Fruit fly (Drosophila melanogaster) whole organism, embryonic: ENCODE measurements around the gene gro.

Experiments used
- Blimp-1 ChIP-seq: fragments of 200-800 bp; sonication (Bioruptor generic); optimal IDR thresholded peaks from 3 replicates; lab custom pipeline; 2018; ENCODE audit warnings: missing biosample characterization, missing genetic modification characterization, mild to moderate bottlenecking, moderate library complexity, missing genetic modification reagents
- CG10321 ChIP-seq: fragments of 200-800 bp; sonication (Bioruptor generic); IDR thresholded peaks from 2 replicates; pipeline ENCODE4 v1.3.6; 2022; ENCODE audit warnings: missing biosample characterization, missing genetic modification characterization
- CG11695 ChIP-seq: fragments of 200-800 bp; sonication (Bioruptor generic); IDR thresholded peaks from 3 replicates; pipeline ENCODE4 v1.3.6; 2022; ENCODE audit warnings: missing biosample characterization, missing genetic modification characterization
- CG1233 ChIP-seq: fragments of 200-800 bp; sonication (Bioruptor generic); optimal IDR thresholded peaks from 4 replicates; lab custom pipeline; 2018; ENCODE audit warnings: missing biosample characterization, mild to moderate bottlenecking, missing genetic modification characterization
- CG13123 ChIP-seq: fragments of 200-800 bp; sonication (Bioruptor generic); optimal IDR thresholded peaks from 2 replicates; lab custom pipeline; 2016; ENCODE audit warnings: missing biosample characterization, missing genetic modification characterization
- CG15601 ChIP-seq: fragments of 200-800 bp; sonication (Bioruptor generic); optimal IDR thresholded peaks from 3 replicates; lab custom pipeline; 2019; ENCODE audit warnings: missing biosample characterization, mild to moderate bottlenecking, missing genetic modification characterization, moderate library complexity
- CG17361 ChIP-seq: fragments of 200-800 bp; sonication (Bioruptor generic); IDR thresholded peaks from 3 replicates; pipeline ENCODE4 v1.3.6; 2022; ENCODE audit warnings: missing biosample characterization, missing genetic modification characterization
- CG17385 ChIP-seq: fragments of 200-800 bp; sonication (Bioruptor generic); optimal IDR thresholded peaks from 3 replicates; lab custom pipeline; 2018; ENCODE audit warnings: missing biosample characterization, mild to moderate bottlenecking, missing genetic modification characterization
- CG17802 ChIP-seq: fragments of 200-800 bp; sonication (Bioruptor generic); optimal IDR thresholded peaks from 2 replicates; lab custom pipeline; 2018; ENCODE audit warnings: missing biosample characterization, mild to moderate bottlenecking, missing genetic modification characterization, moderate library complexity
- CG2875 ChIP-seq: fragments of 200-800 bp; sonication (Bioruptor generic); optimal IDR thresholded peaks from 2 replicates; lab custom pipeline; 2017; ENCODE audit warnings: missing biosample characterization, mild to moderate bottlenecking, missing genetic modification characterization, missing genetic modification reagents
- CG33557 ChIP-seq: fragments of 200-800 bp; sonication (Bioruptor generic); optimal IDR thresholded peaks from 2 replicates; lab custom pipeline; 2019; ENCODE audit warnings: missing biosample characterization, mild to moderate bottlenecking, missing genetic modification characterization, moderate library complexity
- CG3847 ChIP-seq: fragments of 200-800 bp; sonication (Bioruptor generic); IDR thresholded peaks from 2 replicates; pipeline ENCODE4 v1.3.6; 2022; ENCODE audit warnings: missing biosample characterization, missing genetic modification characterization
- CG4360 ChIP-seq: fragments of 200-800 bp; sonication (Bioruptor generic); IDR thresholded peaks from 2 replicates; pipeline ENCODE4 v1.3.6; 2022; ENCODE audit warnings: missing biosample characterization, missing genetic modification characterization
- CG4424 ChIP-seq: fragments of 200-800 bp; sonication (Bioruptor generic); optimal IDR thresholded peaks from 3 replicates; lab custom pipeline; 2016; ENCODE audit warnings: missing biosample characterization, missing genetic modification characterization
- CG5180 ChIP-seq: fragments of 200-800 bp; sonication (Bioruptor generic); optimal IDR thresholded peaks from 3 replicates; lab custom pipeline; 2017; ENCODE audit warnings: missing biosample characterization, missing genetic modification characterization, mild to moderate bottlenecking, moderate library complexity, missing genetic modification reagents
- CG6272 ChIP-seq: fragments of 200-800 bp; sonication (Bioruptor generic); IDR thresholded peaks from 2 replicates; pipeline ENCODE4 v1.3.6; 2022; ENCODE audit warnings: missing biosample characterization, missing genetic modification characterization
- CG7839 ChIP-seq: fragments of 200-800 bp; sonication (Bioruptor generic); optimal IDR thresholded peaks from 3 replicates; lab custom pipeline; 2018; ENCODE audit warnings: missing biosample characterization, mild to moderate bottlenecking, missing genetic modification characterization, moderate library complexity
- CG9797 ChIP-seq: fragments of 200-800 bp; sonication (Bioruptor generic); optimal IDR thresholded peaks from 3 replicates; lab custom pipeline; 2018; ENCODE audit warnings: missing biosample characterization, mild to moderate bottlenecking, missing genetic modification characterization
- CoRest ChIP-seq: fragments of 200-800 bp; sonication (Bioruptor generic); optimal IDR thresholded peaks from 3 replicates; lab custom pipeline; 2018; ENCODE audit warnings: missing biosample characterization, mild to moderate bottlenecking, missing genetic modification characterization, moderate library complexity
- Dad ChIP-seq: fragments of 200-800 bp; sonication (Bioruptor generic); optimal IDR thresholded peaks from 3 replicates; lab custom pipeline; 2016; ENCODE audit warnings: missing biosample characterization, missing genetic modification characterization
- Eip74EF ChIP-seq, 2 experiments: fragments of 200-800 bp in 1 of 2; fragments of >200 bp in 1 of 2; sonication (Bioruptor generic) in 1 of 2; optimal IDR thresholded peaks; 2 replicates each; lab custom pipeline; 2017 to 2019; ENCODE audit warnings: missing biosample characterization in 2 of 2, missing genetic modification characterization in 2 of 2, mild to moderate bottlenecking in 1 of 2, moderate library complexity in 1 of 2
- Elba2 ChIP-seq: fragments of 200-800 bp; sonication (Bioruptor generic); optimal IDR thresholded peaks from 3 replicates; lab custom pipeline; 2016; ENCODE audit warnings: missing biosample characterization, missing genetic modification characterization
- HHEX ChIP-seq: fragments of 200-800 bp; sonication (Bioruptor generic); optimal IDR thresholded peaks from 3 replicates; lab custom pipeline; 2017; ENCODE audit warnings: missing biosample characterization, mild to moderate bottlenecking, missing genetic modification characterization, missing genetic modification reagents
- Hand ChIP-seq: fragments of 200-800 bp; sonication (Bioruptor generic); optimal IDR thresholded peaks from 2 replicates; lab custom pipeline; 2017; ENCODE audit warnings: mild to moderate bottlenecking, missing biosample characterization, missing genetic modification reagents, missing genetic modification characterization
- Max ChIP-seq: fragments of 200-800 bp; sonication (Bioruptor generic); optimal IDR thresholded peaks from 2 replicates; lab custom pipeline; 2016; ENCODE audit warnings: missing biosample characterization, mild to moderate bottlenecking, missing genetic modification characterization
- Mes4 ChIP-seq: fragments of 200-800 bp; sonication (Bioruptor generic); optimal IDR thresholded peaks from 2 replicates; lab custom pipeline; 2016; ENCODE audit warnings: missing biosample characterization, missing genetic modification characterization
- NC2β ChIP-seq: fragments of 200-800 bp; sonication (Bioruptor generic); optimal IDR thresholded peaks from 2 replicates; lab custom pipeline; 2016; ENCODE audit warnings: missing biosample characterization, missing genetic modification characterization
- NfI ChIP-seq: fragments of 200-800 bp; sonication (Bioruptor generic); optimal IDR thresholded peaks from 3 replicates; lab custom pipeline; 2018; ENCODE audit warnings: missing biosample characterization, mild to moderate bottlenecking, missing genetic modification characterization, moderate library complexity
- Oaz ChIP-seq: fragments of 200-800 bp; sonication (Bioruptor generic); IDR thresholded peaks from 2 replicates; pipeline ENCODE4 v1.3.6; 2022; ENCODE audit warnings: missing biosample characterization, missing genetic modification characterization
- Sox100B ChIP-seq: fragments of 200-800 bp; sonication (Bioruptor generic); optimal IDR thresholded peaks from 3 replicates; lab custom pipeline; 2018; ENCODE audit warnings: missing biosample characterization, mild to moderate bottlenecking, missing genetic modification characterization
- Tbp ChIP-seq: fragments of >200 bp; optimal IDR thresholded peaks from 2 replicates; lab custom pipeline; 2018; ENCODE audit warnings: missing biosample characterization, missing genetic modification characterization
- Xbp1 ChIP-seq: fragments of 200-800 bp; sonication (Bioruptor generic); optimal IDR thresholded peaks from 3 replicates; lab custom pipeline; 2016; ENCODE audit warnings: missing biosample characterization, mild to moderate bottlenecking, missing genetic modification characterization
- chn ChIP-seq: fragments of 200-800 bp; sonication (Bioruptor generic); optimal IDR thresholded peaks from 2 replicates; lab custom pipeline; 2016; ENCODE audit warnings: missing biosample characterization, missing genetic modification characterization
- dati ChIP-seq: fragments of 200-800 bp; sonication (Bioruptor generic); IDR thresholded peaks from 2 replicates; pipeline ENCODE4 v1.3.6; 2022; ENCODE audit warnings: missing biosample characterization, missing genetic modification characterization
- dimm ChIP-seq: fragments of 200-800 bp; sonication (Bioruptor generic); IDR thresholded peaks from 2 replicates; pipeline ENCODE4 v1.3.6; 2022; ENCODE audit warnings: missing biosample characterization, missing genetic modification characterization
- ftz-f1 ChIP-seq: fragments of 200-800 bp; sonication (Bioruptor generic); optimal IDR thresholded peaks from 2 replicates; lab custom pipeline; 2016; ENCODE audit warnings: missing biosample characterization, missing genetic modification characterization
- gcm2 ChIP-seq: fragments of 200-800 bp; sonication (Bioruptor generic); optimal IDR thresholded peaks from 2 replicates; lab custom pipeline; 2016; ENCODE audit warnings: missing biosample characterization, missing genetic modification characterization
- jigr1 ChIP-seq: fragments of 200-800 bp; sonication (Bioruptor generic); IDR thresholded peaks from 3 replicates; pipeline ENCODE4 v1.3.6; 2022; ENCODE audit warnings: missing biosample characterization, missing genetic modification characterization
- nerfin-1 ChIP-seq: fragments of 200-800 bp; sonication (Bioruptor generic); optimal IDR thresholded peaks from 3 replicates; lab custom pipeline; 2019; ENCODE audit warnings: missing biosample characterization, mild to moderate bottlenecking, missing genetic modification characterization, moderate library complexity
- pho ChIP-seq: fragments of 200-800 bp; sonication (Bioruptor generic); optimal IDR thresholded peaks from 2 replicates; lab custom pipeline; 2016; ENCODE audit warnings: missing biosample characterization, missing genetic modification characterization
- prd ChIP-seq, 3 experiments: fragments of >200 bp in 2 of 3; fragments of 200-800 bp in 1 of 3; sonication (Bioruptor generic) in 1 of 3; optimal IDR thresholded peaks in 2 of 3; IDR thresholded peaks in 1 of 3; 2 replicates in 2 of 3; 3 replicates in 1 of 3; pipeline versions ENCODE4 v1.3.6 to Lab custom; 2017 to 2022; ENCODE audit warnings: missing biosample characterization in 1 of 3, missing genetic modification characterization in 1 of 3
- psq ChIP-seq: fragments of 200-800 bp; sonication (Bioruptor generic); optimal IDR thresholded peaks from 2 replicates; lab custom pipeline; 2017; ENCODE audit warnings: missing biosample characterization, missing genetic modification characterization
- pzg ChIP-seq: fragments of 200-800 bp; sonication (Bioruptor generic); optimal IDR thresholded peaks from 3 replicates; lab custom pipeline; 2018; ENCODE audit warnings: missing biosample characterization, mild to moderate bottlenecking, missing genetic modification characterization, moderate library complexity
- ranshi ChIP-seq: fragments of 200-800 bp; sonication (Bioruptor generic); IDR thresholded peaks from 2 replicates; pipeline ENCODE4 v1.3.6; 2022; ENCODE audit warnings: missing biosample characterization, missing genetic modification characterization
- run ChIP-seq: fragments of 200-800 bp; sonication (Bioruptor generic); optimal IDR thresholded peaks from 3 replicates; lab custom pipeline; 2018; ENCODE audit warnings: missing biosample characterization, mild to moderate bottlenecking, missing genetic modification characterization
- sim ChIP-seq: fragments of 200-800 bp; sonication (Bioruptor generic); IDR thresholded peaks from 2 replicates; pipeline ENCODE4 v1.3.6; 2022; ENCODE audit warnings: missing biosample characterization, missing genetic modification characterization
- wdn ChIP-seq: fragments of 200-800 bp; sonication (Bioruptor generic); IDR thresholded peaks from 2 replicates; pipeline ENCODE4 v1.3.6; 2022; ENCODE audit warnings: missing biosample characterization, missing genetic modification characterization
- zen2 ChIP-seq: fragments of 200-800 bp; sonication (Bioruptor generic); IDR thresholded peaks from 3 replicates; pipeline ENCODE4 v1.3.6; 2022; ENCODE audit warnings: missing biosample characterization, missing genetic modification characterization; ENCODE audit not compliant: partially characterized antibody
- zfh1 ChIP-seq: fragments of 200-800 bp; sonication (Bioruptor generic); IDR thresholded peaks from 3 replicates; pipeline ENCODE4 v1.3.6; 2022; ENCODE audit warnings: missing biosample characterization, missing genetic modification characterization

Gene gro

dm6 chr3R:26052150-26052908, 10.8 kb downstream of the gro start, which contains the start of the genes Exo84 and Vps2 (continued):
- TF ChIP-seq Hand (GFP tag; lab: Kevin White, UChicago) (no peak), CG17361 (peak; percentile 90), Blimp-1 (GFP tag; lab: Kevin White, UChicago) (no peak), CG6272 (GFP tag; lab: Robert Waterston, UW) (0 out of 2 replicates have a peak, but pooled peaks have one; percentile 28), pzg (GFP tag; lab: Kevin White, UChicago) (peak; percentile 38), Max (GFP tag; lab: Kevin White, UChicago) (peak; percentile 49), ranshi (GFP tag; lab: Robert Waterston, UW) (0 out of 2 replicates have a peak, but pooled peaks have one; percentile 36), nerfin-1 (no peak), CoRest (tag; lab: Kevin White, UChicago) (peak; percentile 81), CG5180 (GFP tag; lab: Kevin White, UChicago) (no peak), chn (peak; percentile 4), Xbp1 (GFP tag; lab: Kevin White, UChicago) (peak; percentile 55), CG10321 (GFP tag; lab: Robert Waterston, UW) (no peak), CG15601 (tag; lab: Kevin White, UChicago) (no peak), HHEX (GFP tag; lab: Kevin White, UChicago) (no peak), CG17385 (GFP tag; lab: Kevin White, UChicago) (peak; percentile 89), ftz-f1 (GFP tag; lab: Kevin White, UChicago) (no peak), Eip74EF (GFP tag; optimal IDR thresholded peaks at IDR 0.05; lab: Kevin White, UChicago) (peak in 1 of 2 experiments; percentile 36), CG3847 (GFP tag; lab: Robert Waterston, UW) (peak; percentile 53; the same call in 1 of the 2 replicates), CG4360 (GFP tag; lab: Robert Waterston, UW) (no peak), CG9797 (GFP tag; lab: Kevin White, UChicago) (peak; percentile 4), dati (GFP tag; lab: Robert Waterston, UW) (no peak), Dad (GFP tag; lab: Kevin White, UChicago) (no peak), Oaz (GFP tag; lab: Robert Waterston, UW) (peak; percentile 22; the same call in 1 of the 2 replicates), pho (GFP tag; lab: Kevin White, UChicago) (peak; percentile 47), zfh1 (GFP tag; lab: Robert Waterston, UW) (no peak), NfI (GFP tag; lab: Kevin White, UChicago) (peak; percentile 36), CG2875 (GFP tag; lab: Kevin White, UChicago) (no peak), CG33557 (peak; percentile 20), CG13123 (GFP tag; lab: Kevin White, UChicago) (no peak), Sox100B (GFP tag; lab: Kevin White, UChicago) (no peak), Elba2 (no peak), gcm2 (GFP tag; lab: Kevin White, UChicago) (no peak), wdn (GFP tag; lab: Robert Waterston, UW) (peak; percentile 10; the same call in 1 of the 2 replicates), dimm (GFP tag; lab: Robert Waterston, UW) (no peak), run (no peak), sim (no peak), Mes4 (GFP tag; lab: Kevin White, UChicago) (no peak), NC2β (GFP tag; lab: Kevin White, UChicago) (no peak), CG7839 (tag; lab: Kevin White, UChicago) (no peak), CG1233 (GFP tag; lab: Kevin White, UChicago) (peak; percentile 40), CG4424 (GFP tag; lab: Kevin White, UChicago) (peak; percentile 42), Tbp (GFP tag; lab: Kevin White, UChicago) (no peak), zen2 (GFP tag; lab: Robert Waterston, UW) (no peak), CG11695 (GFP tag; lab: Robert Waterston, UW) (no peak), prd (optimal IDR thresholded peaks at IDR 0.05; lab: Kevin White, UChicago) (no peak), prd (GFP tag; IDR thresholded peaks at IDR 0.05; lab: Robert Waterston, UW) (peak; percentile 68; the same call in 1 of the 3 replicates), psq (GFP tag; lab: Kevin White, UChicago) (no peak), jigr1 (GFP tag; lab: Robert Waterston, UW) (no peak), CG17802 (tag; lab: Kevin White, UChicago) (peak; percentile 82)
